Worm (Caenorhabditis elegans) whole organism, L3 larva: ENCODE data around the gene alg-1.

Experiments used
- aly-2 ChIP-seq: fragments of 150-350 bp; optimal IDR thresholded peaks from 2 replicates; lab custom pipeline; 2014; ENCODE audit warnings: missing biosample characterization, missing genetic modification characterization
- ceh-9 ChIP-seq: sonication (generic microtip); optimal IDR thresholded peaks from 2 replicates; lab custom pipeline; 2018; ENCODE audit warnings: missing biosample characterization, missing genetic modification characterization
- fkh-2 ChIP-seq: fragments of 150-350 bp; optimal IDR thresholded peaks from 2 replicates; lab custom pipeline; 2014; ENCODE audit warnings: missing biosample characterization, missing genetic modification reagents, missing genetic modification characterization
- nhr-237 ChIP-seq: fragments of 150-350 bp; optimal IDR thresholded peaks from 2 replicates; lab custom pipeline; 2014; ENCODE audit warnings: missing biosample characterization, missing genetic modification characterization
- nhr-25 ChIP-seq: sonication (generic microtip); optimal IDR thresholded peaks from 2 replicates; lab custom pipeline; 2017; ENCODE audit warnings: missing biosample characterization, missing genetic modification characterization
- nhr-76 ChIP-seq: fragments of 150-350 bp; sonication (generic microtip); optimal IDR thresholded peaks from 5 replicates; lab custom pipeline; 2014; ENCODE audit warnings: missing biosample characterization, missing genetic modification characterization
- pha-4 ChIP-seq: fragments of 150-350 bp; optimal IDR thresholded peaks from 2 replicates; lab custom pipeline; 2014; ENCODE audit warnings: missing biosample characterization, missing genetic modification reagents, missing genetic modification characterization

ce11 chrX:13917121-13917755 is 31.7 kb upstream of the alg-1 start, which contains the start of gene ekl-5:
- TF ChIP-seq fkh-2 (tag; lab: Kevin White, UChicago): no peak
- peak; percentile 72 for TF ChIP-seq nhr-25 (tag; lab: Kevin White, UChicago)
- no peak for TF ChIP-seq nhr-76 (tag; lab: Kevin White, UChicago)
- no peak for TF ChIP-seq ceh-9 (tag; lab: Kevin White, UChicago)
- no peak for TF ChIP-seq aly-2 (tag; lab: Kevin White, UChicago)
- peak; percentile 83 for TF ChIP-seq pha-4 (tag; lab: Kevin White, UChicago)
- no peak for TF ChIP-seq nhr-237 (tag; lab: Kevin White, UChicago)
